Worm (Caenorhabditis elegans) whole organism, early embryonic: ENCODE measurements around the gene F12A10.1.

Source experiments
- ama-1 ChIP-seq: fragments of 150-350 bp; optimal IDR thresholded peaks from 2 replicates; lab custom pipeline; 2014
- ceh-36 ChIP-seq: sonication (generic microtip); optimal IDR thresholded peaks from 2 replicates; lab custom pipeline; 2016; ENCODE audit warnings: missing genetic modification characterization, inconsistent platforms, missing compliant biosample characterization
- flt-1 ChIP-seq: fragments of 200-800 bp; sonication (Bioruptor generic); IDR thresholded peaks from 2 replicates; pipeline ENCODE4 v1.3.6; 2022; ENCODE audit warnings: missing genetic modification characterization, missing compliant biosample characterization
- hmg-4 ChIP-seq: fragments of 200-800 bp; sonication (Bioruptor generic); optimal IDR thresholded peaks from 2 replicates; lab custom pipeline; 2018; ENCODE audit warnings: mild to moderate bottlenecking, missing genetic modification characterization, missing compliant biosample characterization
- hnd-1 ChIP-seq: sonication (generic microtip); optimal IDR thresholded peaks from 2 replicates; lab custom pipeline; 2016; ENCODE audit warnings: missing genetic modification characterization, missing compliant biosample characterization
- pes-1 ChIP-seq: fragments of 200-800 bp; sonication (Bioruptor generic); IDR thresholded peaks from 2 replicates; pipeline ENCODE4 v1.3.6; 2022; ENCODE audit warnings: missing genetic modification reagents, missing genetic modification characterization, missing compliant biosample characterization
- sea-1 ChIP-seq: fragments of 200-800 bp; sonication (Bioruptor generic); conservative IDR thresholded peaks from 2 replicates; pipeline ENCODE4 v1.3.6; 2022; ENCODE audit warnings: missing genetic modification characterization, missing compliant biosample characterization
- tbx-37 ChIP-seq: fragments of 200-800 bp; sonication (Bioruptor generic); conservative IDR thresholded peaks from 2 replicates; pipeline ENCODE4 v1.3.6; 2022; ENCODE audit warnings: missing genetic modification reagents, missing genetic modification characterization, missing compliant biosample characterization

DNA sequence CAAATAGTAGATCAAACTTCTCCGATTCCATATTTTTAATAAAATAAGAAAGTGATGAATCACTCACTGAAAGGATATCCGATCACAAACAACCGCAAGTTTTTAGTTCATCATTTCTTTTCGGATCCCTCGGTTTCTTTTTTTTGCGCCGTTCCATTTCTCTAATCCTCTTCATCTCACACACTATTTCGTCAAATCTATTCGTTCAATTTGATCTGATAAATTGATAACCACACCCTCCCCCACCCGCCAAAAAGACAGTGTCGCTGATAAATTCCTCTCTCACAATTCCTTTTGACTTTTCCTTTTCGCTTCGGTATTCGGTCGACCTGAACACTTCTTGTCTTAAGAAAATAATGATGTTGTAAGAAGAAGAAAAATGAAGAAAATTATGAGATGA, 36.8 kb upstream of the F12A10.1 start:
- TF ChIP-seq flt-1 (GFP tag; lab: Robert Waterston, UW) (no peak), sea-1 (GFP tag; lab: Robert Waterston, UW) (no peak), hnd-1 (tag; lab: Kevin White, UChicago) (no peak), ama-1 (no peak), ceh-36 (tag; lab: Kevin White, UChicago) (no peak), pes-1 (GFP tag; lab: Robert Waterston, UW) (no peak), tbx-37 (no peak), hmg-4 (GFP tag; lab: Kevin White, UChicago) (no peak)
